Fruit fly (Drosophila melanogaster) whole organism: ENCODE results near the gene eff.

Source experiments
- CG8478 ChIP-seq: fragments of >200 bp; optimal IDR thresholded peaks from 2 replicates; lab custom pipeline; 2018; ENCODE audit warnings: inconsistent platforms
- Dll ChIP-seq: fragments of >200 bp; optimal IDR thresholded peaks from 2 replicates; lab custom pipeline; 2017
- EcR ChIP-seq, 2 experiments: fragments of >200 bp; optimal IDR thresholded peaks; 2 replicates each; lab custom pipeline; 2017; ENCODE audit warnings: missing biosample characterization in 2 of 2, missing genetic modification characterization in 2 of 2, missing genetic modification reagents in 2 of 2
- pan ChIP-seq: fragments of >200 bp; optimal IDR thresholded peaks from 2 replicates; lab custom pipeline; 2017
- psq ChIP-seq: fragments of >200 bp; optimal IDR thresholded peaks from 2 replicates; lab custom pipeline; 2017
- usp ChIP-seq: fragments of >200 bp; optimal IDR thresholded peaks from 2 replicates; lab custom pipeline; 2017; ENCODE audit warnings: missing biosample characterization, missing genetic modification characterization, mixed read lengths

- TF ChIP-seq psq (lab: Kevin White, UChicago), result no peak
- TF ChIP-seq CG8478 (lab: Kevin White, UChicago), result no peak
- TF ChIP-seq Dll (lab: Kevin White, UChicago), result no peak
- TF ChIP-seq usp, result no peak
- TF ChIP-seq EcR (GFP tag; optimal IDR thresholded peaks at IDR 0.05; lab: Kevin White, UChicago), result no peak
- no peak for TF ChIP-seq pan
These were observed 17.2 kb upstream of the eff start for dm6 chr3R:14758331-14758730.
